Fruit fly (Drosophila melanogaster) whole organism, wandering third instar larva: Measurements from ENCODE around the gene CG9951.

ENCODE experiments used
- Abd-B ChIP-seq: fragments of >200 bp; optimal IDR thresholded peaks from 2 replicates; lab custom pipeline; 2017; ENCODE audit warnings: missing biosample characterization, missing genetic modification characterization
- CG32264 ChIP-seq: fragments of 200-800 bp; sonication (Bioruptor generic); optimal IDR thresholded peaks from 2 replicates; lab custom pipeline; 2016; ENCODE audit warnings: missing biosample characterization, missing genetic modification characterization
- CG9705 ChIP-seq: fragments of 200-800 bp; sonication (Bioruptor generic); optimal IDR thresholded peaks from 2 replicates; lab custom pipeline; 2018; ENCODE audit warnings: missing biosample characterization, mild to moderate bottlenecking, missing genetic modification characterization
- CrebA ChIP-seq: fragments of 200-800 bp; sonication (Bioruptor generic); optimal IDR thresholded peaks from 2 replicates; lab custom pipeline; 2016; ENCODE audit warnings: missing biosample characterization, mild to moderate bottlenecking, missing genetic modification characterization, borderline replicate concordance
- Dfd ChIP-seq: fragments of >200 bp; optimal IDR thresholded peaks from 2 replicates; lab custom pipeline; 2017; ENCODE audit warnings: missing biosample characterization, missing genetic modification characterization
- Dif ChIP-seq: fragments of 200-275, 200-300 bp; sonication (Bioruptor generic); optimal IDR thresholded peaks from 2 replicates; lab custom pipeline; 2018; ENCODE audit warnings: missing biosample characterization, missing genetic modification characterization; ENCODE audit not compliant: partially characterized antibody
- GATAd ChIP-seq: sonication (Bioruptor generic); optimal IDR thresholded peaks from 2 replicates; lab custom pipeline; 2016; ENCODE audit warnings: missing biosample characterization, missing genetic modification characterization
- HLH106 ChIP-seq: fragments of 200-800 bp; optimal IDR thresholded peaks from 3 replicates; lab custom pipeline; 2019; ENCODE audit warnings: missing biosample characterization, mild to moderate bottlenecking, missing genetic modification characterization, moderate library complexity
- Hnf4 ChIP-seq: fragments of 200-800 bp; sonication (Bioruptor generic); optimal IDR thresholded peaks from 2 replicates; lab custom pipeline; 2016; ENCODE audit warnings: missing biosample characterization, mild to moderate bottlenecking, missing genetic modification characterization
- Hr78 ChIP-seq: fragments of >200 bp; optimal IDR thresholded peaks from 2 replicates; lab custom pipeline; 2017; ENCODE audit warnings: missing biosample characterization, missing genetic modification characterization
- Hr83 ChIP-seq: fragments of 200-300 bp; sonication (Bioruptor generic); optimal IDR thresholded peaks from 2 replicates; lab custom pipeline; 2016; ENCODE audit warnings: missing biosample characterization, mild to moderate bottlenecking, missing genetic modification characterization, moderate library complexity; ENCODE audit not compliant: poor library complexity, severe bottlenecking
- Jra ChIP-seq: sonication (Bioruptor generic); optimal IDR thresholded peaks from 2 replicates; lab custom pipeline; 2016; ENCODE audit warnings: missing biosample characterization, missing genetic modification characterization
- Mio ChIP-seq: sonication (Bioruptor generic); optimal IDR thresholded peaks from 2 replicates; lab custom pipeline; 2016; ENCODE audit warnings: missing biosample characterization, missing genetic modification characterization
- Myc ChIP-seq: fragments of >200 bp; optimal IDR thresholded peaks from 2 replicates; lab custom pipeline; 2017
- N ChIP-seq: fragments of >200 bp; optimal IDR thresholded peaks from 2 replicates; lab custom pipeline; 2018; ENCODE audit warnings: missing biosample characterization, missing external identifiers, missing genetic modification characterization
- OdsH ChIP-seq: fragments of 200-800 bp; sonication (Bioruptor generic); optimal IDR thresholded peaks from 2 replicates; lab custom pipeline; 2016; ENCODE audit warnings: missing biosample characterization, mild to moderate bottlenecking, missing genetic modification characterization
- Rel ChIP-seq, 2 experiments: fragments of 200-800 bp; sonication (Bioruptor generic) in 1 of 2; optimal IDR thresholded peaks; 2 replicates in 1 of 2; 3 replicates in 1 of 2; lab custom pipeline; 2016 to 2019; ENCODE audit warnings: mild to moderate bottlenecking in 2 of 2, missing biosample characterization in 2 of 2, missing genetic modification characterization in 2 of 2, moderate library complexity in 1 of 2
- Sp1 ChIP-seq: fragments of 200-800 bp; sonication (Bioruptor generic); optimal IDR thresholded peaks from 3 replicates; lab custom pipeline; 2019; ENCODE audit warnings: missing biosample characterization, mild to moderate bottlenecking, missing genetic modification characterization, moderate library complexity
- Vsx2 ChIP-seq: fragments of 200-300, 225-300 bp; sonication (Bioruptor generic); optimal IDR thresholded peaks from 2 replicates; lab custom pipeline; 2018; ENCODE audit warnings: missing biosample characterization, missing genetic modification characterization; ENCODE audit not compliant: partially characterized antibody
- br ChIP-seq: fragments of 200-800 bp; sonication (Bioruptor generic); optimal IDR thresholded peaks from 2 replicates; lab custom pipeline; 2016; ENCODE audit warnings: missing biosample characterization, missing genetic modification characterization
- brk ChIP-seq: fragments of 200-800 bp; sonication (Bioruptor generic); optimal IDR thresholded peaks from 2 replicates; lab custom pipeline; 2016; ENCODE audit warnings: missing biosample characterization, mild to moderate bottlenecking, missing genetic modification characterization
- dl ChIP-seq, 2 experiments: fragments of 175-275, 200-275 bp in 1 of 2; fragments of 200-275 bp in 1 of 2; sonication (Bioruptor generic); optimal IDR thresholded peaks; lab custom pipeline; 2018; ENCODE audit warnings: mild to moderate bottlenecking in 2 of 2, missing biosample characterization in 2 of 2, missing genetic modification characterization in 2 of 2, moderate library complexity in 2 of 2; ENCODE audit not compliant: partially characterized antibody in 2 of 2, insufficient read depth in 1 of 2
- dmrt93B ChIP-seq: fragments of 200-800 bp; sonication (Bioruptor generic); optimal IDR thresholded peaks from 2 replicates; lab custom pipeline; 2018; ENCODE audit warnings: missing biosample characterization, mild to moderate bottlenecking, missing genetic modification characterization
- dsf ChIP-seq: sonication (Bioruptor generic); optimal IDR thresholded peaks from 2 replicates; lab custom pipeline; 2016; ENCODE audit warnings: missing biosample characterization, missing genetic modification characterization, borderline replicate concordance
- ey ChIP-seq: fragments of 200-800 bp; sonication (Bioruptor generic); optimal IDR thresholded peaks from 2 replicates; lab custom pipeline; 2016; ENCODE audit warnings: missing biosample characterization, missing genetic modification characterization
- foxo ChIP-seq, 2 experiments: fragments of 200-800 bp; sonication (Bioruptor generic); optimal IDR thresholded peaks; 2 replicates in 1 of 2; 3 replicates in 1 of 2; lab custom pipeline; 2016 to 2017; ENCODE audit warnings: missing biosample characterization in 2 of 2, missing genetic modification characterization in 2 of 2
- fru ChIP-seq: fragments of 200-800 bp; sonication (Bioruptor generic); optimal IDR thresholded peaks from 3 replicates; lab custom pipeline; 2016; ENCODE audit warnings: missing biosample characterization, mild to moderate bottlenecking, missing genetic modification characterization
- h ChIP-seq: fragments of 200-800 bp; sonication (Bioruptor generic); optimal IDR thresholded peaks from 3 replicates; lab custom pipeline; 2016; ENCODE audit warnings: missing biosample characterization, mild to moderate bottlenecking, missing genetic modification characterization
- jim ChIP-seq: fragments of 175-275, 200-325 bp; sonication (Bioruptor generic); optimal IDR thresholded peaks from 2 replicates; lab custom pipeline; 2016; ENCODE audit warnings: missing biosample characterization, mild to moderate bottlenecking, missing genetic modification characterization
- lola ChIP-seq: fragments of >200 bp; optimal IDR thresholded peaks from 2 replicates; lab custom pipeline; 2017; ENCODE audit warnings: missing biosample characterization, missing genetic modification characterization
- pan ChIP-seq: fragments of >200 bp; optimal IDR thresholded peaks from 2 replicates; lab custom pipeline; 2017
- psq ChIP-seq: fragments of 200-800 bp; sonication (Bioruptor generic); optimal IDR thresholded peaks from 3 replicates; lab custom pipeline; 2017; ENCODE audit warnings: missing biosample characterization, mild to moderate bottlenecking, missing genetic modification characterization, moderate library complexity
- rgr ChIP-seq: fragments of 200-800 bp; sonication (Bioruptor generic); optimal IDR thresholded peaks from 3 replicates; lab custom pipeline; 2016; ENCODE audit warnings: missing biosample characterization, mild to moderate bottlenecking, missing genetic modification characterization
- sage ChIP-seq: fragments of 200-800 bp; sonication (Bioruptor generic); optimal IDR thresholded peaks from 2 replicates; lab custom pipeline; 2016; ENCODE audit warnings: missing biosample characterization, mild to moderate bottlenecking, missing genetic modification characterization
- sv ChIP-seq: fragments of 200-800 bp; sonication (Bioruptor generic); optimal IDR thresholded peaks from 3 replicates; lab custom pipeline; 2016; ENCODE audit warnings: missing biosample characterization, missing genetic modification characterization
- tai ChIP-seq: sonication (Bioruptor generic); optimal IDR thresholded peaks from 2 replicates; lab custom pipeline; 2016; ENCODE audit warnings: missing biosample characterization, missing genetic modification characterization
- usp ChIP-seq: fragments of >200 bp; optimal IDR thresholded peaks from 2 replicates; lab custom pipeline; 2017; ENCODE audit warnings: missing biosample characterization, missing genetic modification characterization
- woc ChIP-seq: sonication (Bioruptor generic); optimal IDR thresholded peaks from 2 replicates; lab custom pipeline; 2016; ENCODE audit warnings: missing biosample characterization, mild to moderate bottlenecking, missing genetic modification characterization

CG9951 gene

DNA sequence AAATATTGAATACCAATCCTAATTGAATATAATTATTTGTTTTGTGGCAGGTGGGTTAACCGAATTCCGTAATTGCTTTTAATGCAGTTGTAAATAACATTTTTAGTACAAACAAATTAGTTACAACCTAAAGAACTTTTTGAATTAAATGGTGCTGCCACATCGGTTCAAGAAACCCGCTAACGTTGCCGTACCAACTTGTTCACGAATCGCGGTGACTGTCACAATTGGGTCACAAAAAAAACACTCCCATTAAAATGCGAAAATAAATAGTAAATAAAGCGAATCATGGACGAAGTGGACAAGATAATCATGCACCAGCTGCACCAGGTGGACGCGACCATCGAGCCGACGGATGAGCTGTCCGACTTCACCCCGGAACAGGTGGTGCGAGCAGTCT is at the start of gene CG9951:
Gene CG9951 (plus strand): TSS at position 207 of the 400 bp plus-strand sequence.
- no peak for TF ChIP-seq Myc (lab: Kevin White, UChicago)
- no peak for TF ChIP-seq Hnf4
- TF ChIP-seq HLH106 (tag; lab: Kevin White, UChicago): no peak
- TF ChIP-seq OdsH (GFP tag; lab: Kevin White, UChicago): no peak

- no peak for TF ChIP-seq Sp1
- no peak for TF ChIP-seq OdsH (GFP tag; lab: Kevin White, UChicago)
- no peak for TF ChIP-seq Myc (lab: Kevin White, UChicago)
- TF ChIP-seq h (GFP tag; lab: Kevin White, UChicago): no peak
- TF ChIP-seq rgr (GFP tag; lab: Kevin White, UChicago): no peak
- TF ChIP-seq Hr83 (GFP tag; lab: Kevin White, UChicago): no peak
- TF ChIP-seq brk (GFP tag; lab: Kevin White, UChicago): no peak
- no peak for TF ChIP-seq N (GFP tag; lab: Kevin White, UChicago)
- no peak for TF ChIP-seq CrebA
- no peak for TF ChIP-seq ey (GFP tag; lab: Kevin White, UChicago)
- no peak for TF ChIP-seq fru
- no peak for TF ChIP-seq dsf (GFP tag; lab: Kevin White, UChicago)
- no peak for TF ChIP-seq Mio (GFP tag; lab: Kevin White, UChicago)
- TF ChIP-seq, all 38 proteins: peak for 0
Measured at dm6 chr3L:16813984-16814383, 49.0 kb upstream of the CG9951 start.

- TF ChIP-seq Rel (GFP tag; optimal IDR thresholded peaks at IDR 0.05; lab: Kevin White, UChicago): peak; percentile 65
- TF ChIP-seq Rel (tag; optimal IDR thresholded peaks at IDR 0.05; lab: Kevin White, UChicago): peak; percentile 62
- no peak for TF ChIP-seq Hr78 (GFP tag; lab: Kevin White, UChicago)
- TF ChIP-seq Hnf4: peak; percentile 82
- peak; percentile 47 for TF ChIP-seq CrebA
- peak; percentile 30 for TF ChIP-seq Dif (GFP tag; lab: Kevin White, UChicago)
- TF ChIP-seq Hr83 (GFP tag; lab: Kevin White, UChicago): no peak
- TF ChIP-seq h (GFP tag; lab: Kevin White, UChicago): peak; percentile 90
- peak; percentile 76 for TF ChIP-seq CG9705 (GFP tag; lab: Kevin White, UChicago)
- peak; percentile 81 for TF ChIP-seq psq (GFP tag; lab: Kevin White, UChicago)
- peak; percentile 78 for TF ChIP-seq woc (GFP tag; lab: Kevin White, UChicago)
- TF ChIP-seq GATAd: peak; percentile 5
- peak; percentile 68 for TF ChIP-seq dmrt93B (GFP tag; lab: Kevin White, UChicago)
- peak; percentile 82 for TF ChIP-seq brk (GFP tag; lab: Kevin White, UChicago)
- TF ChIP-seq sage (GFP tag; lab: Kevin White, UChicago): peak; percentile 74
- no peak for TF ChIP-seq pan (lab: Kevin White, UChicago)
- peak; percentile 80 for TF ChIP-seq HLH106 (tag; lab: Kevin White, UChicago)
- TF ChIP-seq N (GFP tag; lab: Kevin White, UChicago): no peak
- TF ChIP-seq dl (GFP tag; optimal IDR thresholded peaks at IDR 0.05; lab: Kevin White, UChicago; ENCODE audit: insufficient read depth in 1 of 2, partially characterized antibody in 2 of 2): no peak
- peak; percentile 52 to 76 for TF ChIP-seq foxo (GFP tag; optimal IDR thresholded peaks at IDR 0.05; lab: Kevin White, UChicago)
- TF ChIP-seq Dfd (GFP tag; lab: Kevin White, UChicago): no peak
- no peak for TF ChIP-seq usp (GFP tag; lab: Kevin White, UChicago)
- TF ChIP-seq dsf (GFP tag; lab: Kevin White, UChicago): peak; percentile 2
- no peak for TF ChIP-seq Abd-B (GFP tag; lab: Kevin White, UChicago)
- peak; percentile 91 for TF ChIP-seq fru
- no peak for TF ChIP-seq jim (GFP tag; lab: Kevin White, UChicago)
- peak; percentile 64 for TF ChIP-seq CG32264 (GFP tag; lab: Kevin White, UChicago)
- peak; percentile 91 for TF ChIP-seq rgr (GFP tag; lab: Kevin White, UChicago)
- peak; percentile 86 for TF ChIP-seq br (GFP tag; lab: Kevin White, UChicago)
- peak; percentile 46 for TF ChIP-seq Jra (GFP tag; lab: Kevin White, UChicago)
- no peak for TF ChIP-seq Myc (lab: Kevin White, UChicago)
- peak; percentile 90 for TF ChIP-seq ey (GFP tag; lab: Kevin White, UChicago)
- peak; percentile 68 for TF ChIP-seq tai
- TF ChIP-seq Sp1: peak; percentile 93
- TF ChIP-seq sv (GFP tag; lab: Kevin White, UChicago): no peak
- TF ChIP-seq Vsx2 (GFP tag; lab: Kevin White, UChicago): peak; percentile 61
- TF ChIP-seq lola (GFP tag; lab: Kevin White, UChicago): no peak
- peak; percentile 89 for TF ChIP-seq OdsH (GFP tag; lab: Kevin White, UChicago)
- TF ChIP-seq Mio (GFP tag; lab: Kevin White, UChicago): no peak
Measured at dm6 chr3L:16818063-16818462, 44.9 kb upstream of the CG9951 start.
